Worm (Caenorhabditis elegans) whole organism, young adult: ENCODE results near the gene C23H4.6.

ENCODE experiments used
- B0261.1 ChIP-seq: sonication (generic microtip); optimal IDR thresholded peaks from 2 replicates; lab custom pipeline; 2016; ENCODE audit warnings: mild to moderate bottlenecking, missing genetic modification characterization, moderate library complexity, missing compliant biosample characterization
- C17E4.6 ChIP-seq: fragments of 200-800 bp; sonication (Bioruptor generic); IDR thresholded peaks from 2 replicates; pipeline ENCODE4 v1.3.6; 2022; ENCODE audit warnings: missing genetic modification reagents, missing genetic modification characterization, missing compliant biosample characterization
- F49E8.2 ChIP-seq: sonication (generic microtip); optimal IDR thresholded peaks from 3 replicates; lab custom pipeline; 2017; ENCODE audit warnings: missing genetic modification characterization, mild to moderate bottlenecking, missing compliant biosample characterization, antibody characterized with exemption, moderate library complexity; ENCODE audit not compliant: insufficient read depth
- ama-1 ChIP-seq, 3 experiments: fragments of 150-350 bp in 1 of 3; sonication (generic microtip) in 2 of 3; optimal IDR thresholded peaks; 2 replicates each; lab custom pipeline; 2014 to 2018; ENCODE audit warnings: missing biosample characterization in 2 of 3, missing genetic modification characterization in 2 of 3, missing genetic modification reagents in 2 of 3
- attf-3 ChIP-seq: fragments of 200-800 bp; sonication (Bioruptor generic); conservative IDR thresholded peaks from 2 replicates; pipeline ENCODE4 v1.3.6; 2022; ENCODE audit warnings: missing genetic modification reagents, missing genetic modification characterization, missing compliant biosample characterization
- ceh-100 ChIP-seq: fragments of 200-800 bp; sonication (Bioruptor generic); IDR thresholded peaks from 2 replicates; pipeline ENCODE4 v1.3.6; 2022; ENCODE audit warnings: missing genetic modification reagents, missing genetic modification characterization, missing compliant biosample characterization
- ceh-58 ChIP-seq: fragments of 200-800 bp; sonication (Bioruptor generic); IDR thresholded peaks from 2 replicates; pipeline ENCODE4 v1.3.6; 2022; ENCODE audit warnings: missing genetic modification characterization, missing compliant biosample characterization
- dpl-1 ChIP-seq: fragments of 150-350 bp; optimal IDR thresholded peaks from 2 replicates; lab custom pipeline; 2014; ENCODE audit warnings: missing biosample characterization, missing genetic modification reagents, missing genetic modification characterization
- snpc-3.4 ChIP-seq: sonication (generic microtip); optimal IDR thresholded peaks from 2 replicates; lab custom pipeline; 2017; ENCODE audit warnings: missing genetic modification characterization, mild to moderate bottlenecking, missing compliant biosample characterization, antibody characterized with exemption, moderate library complexity, missing genotype, missing genetic modification reagents
- unc-130 ChIP-seq: sonication (generic microtip); optimal IDR thresholded peaks from 2 replicates; lab custom pipeline; 2016; ENCODE audit warnings: missing genetic modification reagents, missing genetic modification characterization, missing compliant biosample characterization

DNA sequence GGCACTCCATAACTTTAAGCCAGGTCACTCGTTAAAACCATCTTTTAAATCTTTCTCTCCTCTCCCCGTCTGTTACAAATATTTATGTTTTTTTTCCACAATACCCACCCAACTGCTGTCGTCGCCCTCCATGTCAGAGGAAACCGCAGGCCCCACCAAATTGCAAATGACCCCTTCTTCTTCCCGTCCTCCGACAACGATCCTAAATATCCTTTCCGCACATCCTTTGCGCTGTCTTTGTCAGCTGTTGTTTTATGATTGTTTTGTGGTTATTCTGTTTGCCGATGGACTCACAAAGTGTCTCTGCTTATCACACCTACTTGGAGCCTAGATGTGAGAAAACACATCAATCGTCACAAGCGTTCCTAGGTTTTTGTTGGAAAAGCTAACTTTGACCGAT lies 12.7 kb downstream of the C23H4.6 start:
- no peak for TF ChIP-seq unc-130 (GFP tag; lab: Kevin White, UChicago)
- TF ChIP-seq dpl-1: no peak
- no peak for TF ChIP-seq attf-3 (GFP tag; lab: Robert Waterston, UW)
- TF ChIP-seq ama-1 (optimal IDR thresholded peaks at IDR 0.05; lab: Kevin White, UChicago): no peak
- TF ChIP-seq ama-1 (GFP tag; optimal IDR thresholded peaks at IDR 0.05; lab: Kevin White, UChicago): no peak
- TF ChIP-seq snpc-3.4 (tag; lab: Kevin White, UChicago): no peak
- TF ChIP-seq F49E8.2: no peak
- no peak for TF ChIP-seq ceh-58 (GFP tag; lab: Robert Waterston, UW)
- no peak for TF ChIP-seq ceh-100
- no peak for TF ChIP-seq C17E4.6 (GFP tag; lab: Robert Waterston, UW)
- no peak for TF ChIP-seq B0261.1 (tag; lab: Kevin White, UChicago)
